Worm (Caenorhabditis elegans) whole organism, late embryonic: Measurements from ENCODE around the gene cap-2.

ENCODE experiments used
- ama-1 ChIP-seq: fragments of 150-350 bp; optimal IDR thresholded peaks from 2 replicates; lab custom pipeline; 2014
- fkh-10 ChIP-seq: fragments of 150-350 bp; optimal IDR thresholded peaks from 2 replicates; lab custom pipeline; 2014; ENCODE audit warnings: missing biosample characterization, missing genetic modification reagents, missing genetic modification characterization
- nfya-1 ChIP-seq: sonication (generic microtip); optimal IDR thresholded peaks from 2 replicates; lab custom pipeline; 2017; ENCODE audit warnings: missing genetic modification characterization, mild to moderate bottlenecking, missing compliant biosample characterization, antibody characterized with exemption, moderate library complexity
- pag-3 ChIP-seq: sonication (generic microtip); optimal IDR thresholded peaks from 2 replicates; lab custom pipeline; 2016; ENCODE audit warnings: missing compliant biosample characterization, missing genetic modification characterization, borderline replicate concordance
- pat-9 ChIP-seq: fragments of 200-800 bp; sonication (Bioruptor generic); optimal IDR thresholded peaks from 2 replicates; lab custom pipeline; 2018; ENCODE audit warnings: mild to moderate bottlenecking, missing genetic modification characterization, moderate library complexity, missing compliant biosample characterization
- pqm-1 ChIP-seq: sonication (generic microtip); optimal IDR thresholded peaks from 2 replicates; lab custom pipeline; 2016; ENCODE audit warnings: missing genetic modification characterization, missing compliant biosample characterization
- tbx-7 ChIP-seq: sonication (generic microtip); optimal IDR thresholded peaks from 2 replicates; lab custom pipeline; 2016; ENCODE audit warnings: missing genotype, missing genetic modification characterization, missing compliant biosample characterization
- unc-86 ChIP-seq: sonication (generic microtip); optimal IDR thresholded peaks from 2 replicates; lab custom pipeline; 2016; ENCODE audit warnings: missing genetic modification characterization, missing compliant biosample characterization

DNA sequence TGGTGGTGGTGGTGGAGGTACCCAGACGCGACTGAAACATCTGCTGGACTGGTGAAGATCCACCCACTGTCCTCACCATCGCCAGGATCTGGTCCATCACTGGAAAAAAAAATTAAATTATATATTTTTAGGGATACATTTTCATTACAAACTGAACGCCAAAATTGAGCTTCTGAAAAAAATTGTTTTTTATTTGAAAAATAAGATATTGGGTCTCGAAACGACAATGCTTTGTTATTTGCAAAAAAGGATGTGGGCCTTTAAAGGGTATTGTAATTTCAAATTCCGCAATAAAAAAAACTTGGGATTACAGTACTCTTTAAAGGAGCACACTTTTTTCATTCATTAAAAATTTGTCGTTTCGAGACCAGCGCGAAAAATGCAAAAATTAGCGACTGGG is 19.1 kb upstream of the cap-2 start, which contains the start of gene M106.2:
- no peak for TF ChIP-seq pqm-1
- TF ChIP-seq ama-1 (lab: Kevin White, UChicago): no peak
- no peak for TF ChIP-seq pat-9 (tag; lab: Kevin White, UChicago)
- TF ChIP-seq unc-86: no peak
- TF ChIP-seq pag-3 (tag; lab: Kevin White, UChicago): no peak
- TF ChIP-seq nfya-1 (tag; lab: Kevin White, UChicago): no peak
- TF ChIP-seq fkh-10 (GFP tag; lab: Kevin White, UChicago): no peak
- TF ChIP-seq tbx-7 (tag; lab: Kevin White, UChicago): no peak
